Fruit fly (Drosophila melanogaster) whole organism, adult: ENCODE results near the gene CG8539.
A peak's percentile ranks its signal among the peaks of the same experiment; 100 is the strongest.

Experiments used
- CG11617 ChIP-seq: fragments of 200-800 bp; sonication (Bioruptor generic); optimal IDR thresholded peaks from 2 replicates; lab custom pipeline; 2017; ENCODE audit warnings: mild to moderate bottlenecking, missing biosample characterization, missing genetic modification reagents, missing genetic modification characterization
- CG12768 ChIP-seq: fragments of 200-800 bp; sonication (Bioruptor generic); optimal IDR thresholded peaks from 2 replicates; lab custom pipeline; 2017; ENCODE audit warnings: missing biosample characterization, missing genetic modification characterization, mild to moderate bottlenecking, moderate library complexity, missing genetic modification reagents
- CG14711 ChIP-seq: fragments of 200-800 bp; sonication (Bioruptor generic); optimal IDR thresholded peaks from 2 replicates; lab custom pipeline; 2018; ENCODE audit warnings: missing biosample characterization, mild to moderate bottlenecking, missing genetic modification characterization, moderate library complexity
- CG1620 ChIP-seq: fragments of 200-800 bp; sonication (Bioruptor generic); optimal IDR thresholded peaks from 2 replicates; lab custom pipeline; 2016; ENCODE audit warnings: missing biosample characterization, missing genetic modification characterization
- CG33017 ChIP-seq: fragments of 200-800 bp; sonication (Bioruptor generic); optimal IDR thresholded peaks from 2 replicates; lab custom pipeline; 2018; ENCODE audit warnings: missing biosample characterization, mild to moderate bottlenecking, missing genetic modification characterization, moderate library complexity
- CG5204 ChIP-seq: fragments of 200-800 bp; sonication (Bioruptor generic); optimal IDR thresholded peaks from 2 replicates; lab custom pipeline; 2016; ENCODE audit warnings: missing biosample characterization, missing genetic modification characterization
- CG7045 ChIP-seq: fragments of 200-800 bp; sonication (Bioruptor generic); optimal IDR thresholded peaks from 2 replicates; lab custom pipeline; 2017; ENCODE audit warnings: missing biosample characterization, mild to moderate bottlenecking, missing genetic modification characterization
- CG7101 ChIP-seq: fragments of 200-800 bp; sonication (Bioruptor generic); optimal IDR thresholded peaks from 2 replicates; lab custom pipeline; 2018; ENCODE audit warnings: missing biosample characterization, mild to moderate bottlenecking, missing genetic modification characterization, moderate library complexity
- Clk ChIP-seq: fragments of 200-800 bp; sonication (Bioruptor generic); optimal IDR thresholded peaks from 2 replicates; lab custom pipeline; 2017; ENCODE audit warnings: missing biosample characterization, missing genetic modification characterization
- Crg-1 ChIP-seq: fragments of 200-800 bp; sonication (Bioruptor generic); optimal IDR thresholded peaks from 2 replicates; lab custom pipeline; 2016; ENCODE audit warnings: missing biosample characterization, missing genetic modification characterization
- Hr96 ChIP-seq: fragments of 200-800 bp; sonication (Bioruptor generic); optimal IDR thresholded peaks from 2 replicates; lab custom pipeline; 2016; ENCODE audit warnings: missing biosample characterization, missing genetic modification characterization
- Mnt ChIP-seq: fragments of 200-800 bp; sonication (Bioruptor generic); optimal IDR thresholded peaks from 2 replicates; lab custom pipeline; 2016; ENCODE audit warnings: missing biosample characterization, mild to moderate bottlenecking, missing genetic modification characterization
- bab1 ChIP-seq: fragments of 200-800 bp; sonication (Bioruptor generic); optimal IDR thresholded peaks from 3 replicates; lab custom pipeline; 2019; ENCODE audit warnings: missing biosample characterization, mild to moderate bottlenecking, missing genetic modification characterization, moderate library complexity
- cic ChIP-seq: fragments of 200-800 bp; sonication (Bioruptor generic); optimal IDR thresholded peaks from 2 replicates; lab custom pipeline; 2017; ENCODE audit warnings: missing biosample characterization, mild to moderate bottlenecking, missing genetic modification characterization, moderate library complexity
- cnc ChIP-seq, 2 experiments: fragments of >200 bp; optimal IDR thresholded peaks; 2 replicates each; lab custom pipeline; 2017
- kay ChIP-seq: fragments of 200-800 bp; sonication (Bioruptor generic); peaks from one replicate; lab custom pipeline; 2016; ENCODE audit warnings: missing biosample characterization, missing genetic modification characterization, borderline replicate concordance
- ovo ChIP-seq: fragments of 200-800 bp; sonication (Bioruptor generic); optimal IDR thresholded peaks from 2 replicates; lab custom pipeline; 2016; ENCODE audit warnings: missing biosample characterization, missing genetic modification characterization
- pad ChIP-seq: fragments of 200-800 bp; sonication (Bioruptor generic); optimal IDR thresholded peaks from 3 replicates; lab custom pipeline; 2017; ENCODE audit warnings: missing biosample characterization, missing genetic modification characterization, mild to moderate bottlenecking, moderate library complexity, missing genetic modification reagents
- tj ChIP-seq: fragments of 200-800 bp; sonication (Bioruptor generic); optimal IDR thresholded peaks from 3 replicates; lab custom pipeline; 2017; ENCODE audit warnings: missing biosample characterization, mild to moderate bottlenecking, missing genetic modification characterization, moderate library complexity
- toe ChIP-seq: fragments of 200-800 bp; sonication (Bioruptor generic); optimal IDR thresholded peaks from 2 replicates; lab custom pipeline; 2016; ENCODE audit warnings: missing biosample characterization, missing genetic modification characterization

CG8539 gene

DNA sequence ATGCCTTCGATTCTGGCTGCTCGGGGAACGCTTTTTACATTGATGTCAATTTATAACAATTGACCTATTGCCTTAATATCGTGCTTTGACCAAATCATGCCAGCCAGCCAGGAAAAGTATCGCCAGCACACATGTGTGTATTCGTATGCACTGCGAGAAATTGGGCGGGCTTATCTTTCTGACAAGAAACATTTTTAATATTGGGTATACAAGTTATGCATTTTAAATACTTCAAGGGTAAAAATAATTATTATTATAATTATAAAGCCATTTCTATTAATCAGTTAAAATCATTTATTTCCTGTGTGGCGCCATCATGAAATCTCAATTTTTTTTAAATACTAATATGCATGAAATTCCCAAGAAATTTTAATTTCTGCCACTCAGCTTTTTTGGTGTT, 23.2 kb upstream of the CG8539 start:
- no peak for TF ChIP-seq cic (GFP tag; lab: Kevin White, UChicago)
- TF ChIP-seq pad (GFP tag; lab: Kevin White, UChicago) = no peak
- TF ChIP-seq Crg-1 = no peak
- TF ChIP-seq kay (GFP tag; lab: Kevin White, UChicago) = peak; percentile 16
- TF ChIP-seq cnc (optimal IDR thresholded peaks at IDR 0.05; lab: Kevin White, UChicago) = no peak
- TF ChIP-seq CG14711 (tag; lab: Kevin White, UChicago) = no peak

DNA sequence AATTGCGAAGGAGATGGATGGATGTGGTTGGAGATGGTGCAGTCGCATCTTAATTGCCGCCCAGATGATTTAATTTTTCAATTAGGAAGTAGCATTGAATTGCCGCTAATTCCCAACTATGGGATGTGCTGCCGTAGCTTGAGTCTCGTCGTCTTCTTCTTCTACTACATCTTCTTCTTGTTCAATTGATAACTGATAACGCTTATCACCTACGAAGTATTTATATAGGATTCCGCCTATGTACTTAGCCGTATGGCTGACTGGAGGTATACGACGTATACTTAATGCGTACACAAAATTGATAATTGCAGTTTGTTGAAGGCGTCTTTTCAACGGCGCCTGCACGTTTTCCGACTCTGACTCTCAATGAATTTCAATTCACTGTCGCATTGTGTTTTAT, 22.0 kb upstream of the CG8539 start:
- TF ChIP-seq bab1 (GFP tag; lab: Kevin White, UChicago) = no peak
- peak; percentile 78 for TF ChIP-seq cic (GFP tag; lab: Kevin White, UChicago)

DNA sequence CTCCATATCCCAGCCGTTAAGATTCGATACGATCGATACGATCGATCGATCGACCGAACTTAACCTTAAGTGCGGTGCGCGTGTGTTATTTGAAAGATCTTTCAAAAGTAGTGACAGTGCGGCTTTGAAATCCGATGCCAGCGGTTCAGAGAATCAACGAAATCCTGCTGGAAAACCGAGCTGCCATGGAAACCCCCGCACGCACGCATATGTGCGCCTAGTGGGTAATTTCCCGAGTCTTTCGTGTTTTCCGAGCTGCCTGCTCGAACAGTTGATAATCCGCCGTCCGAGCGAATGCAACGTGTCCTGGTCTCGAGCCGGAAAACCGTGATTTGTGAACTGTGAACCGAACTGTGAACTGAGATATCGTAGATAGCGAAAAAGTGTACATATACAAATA, 20.6 kb upstream of the CG8539 start:
- TF ChIP-seq CG14711 (tag; lab: Kevin White, UChicago) (no peak), CG1620 (no peak), CG5204 (GFP tag; lab: Kevin White, UChicago) (no peak), pad (GFP tag; lab: Kevin White, UChicago) (no peak), ovo (GFP tag; lab: Kevin White, UChicago) (no peak), cic (GFP tag; lab: Kevin White, UChicago) (no peak), CG33017 (no peak), Hr96 (GFP tag; lab: Kevin White, UChicago) (no peak), CG7045 (GFP tag; lab: Kevin White, UChicago) (no peak)

DNA sequence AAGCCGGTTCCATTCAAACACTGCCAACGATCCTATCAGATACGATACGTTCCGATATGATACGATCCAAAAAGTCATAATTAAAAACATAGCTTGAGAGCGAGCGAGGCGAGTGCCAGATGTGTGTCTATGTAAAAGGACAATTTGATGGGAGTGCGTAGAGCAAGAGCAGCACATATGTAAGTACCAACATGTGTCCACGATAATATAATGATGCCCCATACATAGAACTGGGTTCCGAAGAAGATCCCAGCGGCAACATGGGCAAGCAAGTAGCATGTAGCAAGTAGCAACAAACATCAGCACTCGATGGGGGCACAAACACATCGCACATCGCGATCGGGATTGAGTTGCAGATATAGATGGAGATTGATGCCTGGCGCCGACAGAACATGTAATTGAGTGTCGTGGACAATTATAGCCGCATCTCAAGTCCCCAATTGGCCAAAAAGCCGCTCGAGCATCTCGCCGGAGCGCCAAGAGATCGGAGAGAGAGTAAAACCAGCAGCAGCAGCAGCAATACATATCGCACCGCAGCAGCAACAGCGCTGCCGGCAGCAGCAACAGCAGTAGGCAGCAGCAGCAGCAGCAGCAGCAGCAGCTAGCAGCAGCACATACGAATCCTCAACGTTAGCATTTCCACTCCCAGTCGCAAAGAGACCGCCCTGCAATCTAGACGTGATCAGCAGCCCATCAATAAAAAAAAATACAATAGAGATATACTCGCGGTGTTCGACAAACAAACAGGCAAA, 19.9 kb upstream of the CG8539 start, which contains the start of gene ltl:
Gene ltl, plus strand, starts transcription at position 647 of the 752 bp plus-strand sequence.
- TF ChIP-seq ovo (GFP tag; lab: Kevin White, UChicago) = no peak
- no peak for TF ChIP-seq Hr96 (GFP tag; lab: Kevin White, UChicago)
- no peak for TF ChIP-seq CG14711 (tag; lab: Kevin White, UChicago)
- TF ChIP-seq Clk (GFP tag; lab: Kevin White, UChicago) = no peak
- TF ChIP-seq CG7101 (tag; lab: Kevin White, UChicago) = no peak
- no peak for TF ChIP-seq CG12768 (GFP tag; lab: Kevin White, UChicago)
- TF ChIP-seq cic (GFP tag; lab: Kevin White, UChicago) = peak; percentile 18
- no peak for TF ChIP-seq Mnt (GFP tag; lab: Kevin White, UChicago)

DNA sequence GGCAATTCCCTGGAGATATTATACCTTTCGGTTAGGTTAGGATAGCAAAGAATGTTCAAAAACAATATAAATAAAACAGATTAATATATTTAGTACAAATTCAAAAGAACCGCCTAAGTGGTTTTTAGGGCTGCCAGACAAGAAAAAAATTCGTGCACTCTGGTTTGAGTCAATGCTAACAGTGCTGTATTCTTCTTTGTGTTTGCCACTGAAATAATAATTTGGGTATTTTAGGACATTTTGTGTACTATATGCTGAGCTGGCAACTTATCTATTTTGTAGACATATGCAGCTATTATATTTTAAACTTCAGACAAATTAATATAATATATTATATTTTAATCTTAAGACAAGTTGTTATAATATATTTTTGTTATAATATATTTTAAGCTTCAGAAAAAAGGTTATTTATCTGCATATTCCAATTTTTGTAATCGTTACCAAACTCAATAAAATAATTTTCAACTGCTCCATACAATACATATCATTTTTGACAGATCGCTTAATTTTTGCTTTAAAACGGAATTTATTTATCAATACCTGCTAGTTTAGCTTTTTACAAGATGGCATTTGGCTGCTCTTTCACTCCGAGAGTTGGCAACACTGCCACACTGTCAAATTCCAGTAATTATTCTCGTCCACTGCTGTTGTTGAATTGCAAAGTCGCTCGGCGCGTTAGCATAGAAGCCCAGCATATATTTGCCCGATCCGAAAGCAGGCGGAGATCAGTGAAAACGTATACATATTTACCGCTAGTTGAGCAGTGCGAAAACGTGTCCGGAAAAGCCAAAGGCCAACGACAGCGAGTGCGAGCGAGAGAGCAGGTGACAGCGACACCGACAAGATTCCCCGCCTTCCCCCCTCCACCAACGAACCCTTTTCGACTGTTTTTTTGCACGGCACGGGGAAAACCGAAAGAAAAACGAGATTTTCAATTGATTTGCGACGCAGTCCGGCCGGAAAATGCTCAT, 12.1 kb upstream of the CG8539 start, which contains the start of gene CG7546:
Gene CG7546, plus strand, starts transcription at position 573 of the 971 bp plus-strand sequence.
- TF ChIP-seq bab1 (GFP tag; lab: Kevin White, UChicago) = peak; percentile 25
- TF ChIP-seq Mnt (GFP tag; lab: Kevin White, UChicago) = peak; percentile 68
- no peak for TF ChIP-seq CG7045 (GFP tag; lab: Kevin White, UChicago)
- peak; percentile 43 for TF ChIP-seq pad (GFP tag; lab: Kevin White, UChicago)
- TF ChIP-seq CG5204 (GFP tag; lab: Kevin White, UChicago) = peak; percentile 50
- TF ChIP-seq CG14711 (tag; lab: Kevin White, UChicago) = peak; percentile 64
- TF ChIP-seq CG11617 (GFP tag; lab: Kevin White, UChicago) = no peak
- TF ChIP-seq CG33017 = peak; percentile 13
- no peak for TF ChIP-seq toe (GFP tag; lab: Kevin White, UChicago)
- peak; percentile 12 for TF ChIP-seq cic (GFP tag; lab: Kevin White, UChicago)
- TF ChIP-seq tj = peak; percentile 82
- peak; percentile 23 for TF ChIP-seq Hr96 (GFP tag; lab: Kevin White, UChicago)
- TF ChIP-seq ovo (GFP tag; lab: Kevin White, UChicago) = peak; percentile 45

DNA sequence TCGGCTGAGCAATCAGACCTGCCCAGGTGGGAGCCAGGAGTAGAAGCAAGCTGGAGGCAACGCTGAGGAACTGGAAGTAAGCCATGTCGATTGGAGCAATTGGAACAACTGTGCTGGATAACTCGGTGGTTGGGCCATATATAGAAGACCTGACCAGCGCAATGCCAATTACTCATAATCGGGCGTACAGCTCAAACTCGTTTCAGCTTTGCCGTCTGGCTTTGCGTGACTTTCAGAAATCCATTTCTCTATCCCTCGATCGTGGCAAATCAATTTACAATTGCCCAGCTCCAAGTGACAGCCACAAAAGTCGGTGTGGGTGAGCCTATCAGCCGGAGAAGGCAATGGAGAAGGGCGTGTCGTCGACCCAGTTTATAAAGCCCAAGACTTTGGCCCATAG, 7.5 kb upstream of the CG8539 start, which contains the start of gene CG7548:
Gene CG7548, minus strand, starts transcription at position 101 of the 400 bp plus-strand sequence.
- TF ChIP-seq pad (GFP tag; lab: Kevin White, UChicago) (no peak), CG33017 (no peak), ovo (GFP tag; lab: Kevin White, UChicago) (no peak), cnc (optimal IDR thresholded peaks at IDR 0.05; lab: Kevin White, UChicago) (no peak), toe (GFP tag; lab: Kevin White, UChicago) (no peak), Crg-1 (no peak), Clk (GFP tag; lab: Kevin White, UChicago) (no peak), CG14711 (tag; lab: Kevin White, UChicago) (no peak), CG12768 (GFP tag; lab: Kevin White, UChicago) (no peak), Mnt (GFP tag; lab: Kevin White, UChicago) (no peak)
